Worm (Caenorhabditis elegans): Measurements from ENCODE around the gene C11D2.4.

ce11 chrIV:6185578-6185977 is 28.8 kb upstream of the C11D2.4 start, which contains the start of gene asp-9:
- TF ChIP-seq dao-5 (tag; optimal IDR thresholded peaks at IDR 0.05), result no peak
- no peak for TF ChIP-seq him-1 (tag; optimal IDR thresholded peaks at IDR 0.05)
